Worm (Caenorhabditis elegans) whole organism, L2 larva: ENCODE data around the gene pnn-1.

Experiments used
- C34F6.9 ChIP-seq: fragments of 150-350 bp; optimal IDR thresholded peaks from 2 replicates; lab custom pipeline; 2014; ENCODE audit warnings: missing biosample characterization, missing genetic modification characterization
- F13H6.1 ChIP-seq: sonication (generic microtip); optimal IDR thresholded peaks from 2 replicates; lab custom pipeline; 2016; ENCODE audit warnings: missing genetic modification characterization, missing compliant biosample characterization
- R02D3.7 ChIP-seq: fragments of 150-350 bp; optimal IDR thresholded peaks from 2 replicates; lab custom pipeline; 2014; ENCODE audit warnings: missing biosample characterization, missing genetic modification characterization
- Y55F3AM.14 ChIP-seq: fragments of 200-800 bp; sonication (Bioruptor generic); optimal IDR thresholded peaks from 2 replicates; lab custom pipeline; 2018; ENCODE audit warnings: mild to moderate bottlenecking, missing genetic modification characterization, missing compliant biosample characterization
- ZK546.5 ChIP-seq: sonication (generic microtip); optimal IDR thresholded peaks from 2 replicates; lab custom pipeline; 2017; ENCODE audit warnings: missing biosample characterization, missing genetic modification characterization
- aly-2 ChIP-seq: fragments of 150-350 bp; optimal IDR thresholded peaks from 2 replicates; lab custom pipeline; 2014; ENCODE audit warnings: missing biosample characterization, missing genetic modification characterization
- blmp-1 ChIP-seq: sonication (generic microtip); optimal IDR thresholded peaks from 2 replicates; lab custom pipeline; 2017; ENCODE audit warnings: missing genetic modification characterization, mild to moderate bottlenecking, missing compliant biosample characterization, antibody characterized with exemption, moderate library complexity; ENCODE audit not compliant: insufficient read depth
- ceh-16 ChIP-seq: fragments of 150-350 bp; optimal IDR thresholded peaks from 2 replicates; lab custom pipeline; 2014; ENCODE audit warnings: missing biosample characterization, missing genetic modification characterization
- crh-2 ChIP-seq: sonication (generic microtip); optimal IDR thresholded peaks from 2 replicates; lab custom pipeline; 2017; ENCODE audit warnings: missing biosample characterization, missing genetic modification characterization
- egl-27 ChIP-seq: sonication (generic microtip); optimal IDR thresholded peaks from 3 replicates; lab custom pipeline; 2017; ENCODE audit warnings: missing biosample characterization, missing genetic modification reagents, missing genetic modification characterization
- elt-1 ChIP-seq: fragments of 150-350 bp; optimal IDR thresholded peaks from 2 replicates; lab custom pipeline; 2014; ENCODE audit warnings: missing biosample characterization, missing genetic modification characterization
- elt-3 ChIP-seq: sonication (generic microtip); optimal IDR thresholded peaks from 2 replicates; lab custom pipeline; 2017; ENCODE audit warnings: missing biosample characterization, missing genetic modification characterization
- fos-1 ChIP-seq: fragments of 150-350 bp; optimal IDR thresholded peaks from 2 replicates; lab custom pipeline; 2014; ENCODE audit warnings: missing biosample characterization, missing genetic modification characterization
- gmeb-1 ChIP-seq: fragments of 150-350 bp; optimal IDR thresholded peaks from 2 replicates; lab custom pipeline; 2014; ENCODE audit warnings: missing biosample characterization, missing genetic modification characterization
- lin-11 ChIP-seq: fragments of 150-350 bp; sonication (generic microtip); optimal IDR thresholded peaks from 2 replicates; lab custom pipeline; 2014; ENCODE audit warnings: missing biosample characterization, missing genetic modification characterization, inconsistent platforms, mixed read lengths
- lin-13 ChIP-seq: fragments of 150-350 bp; optimal IDR thresholded peaks from 2 replicates; lab custom pipeline; 2014; ENCODE audit warnings: missing biosample characterization, missing genetic modification reagents, missing genetic modification characterization
- lin-39 ChIP-seq: fragments of 150-350 bp; optimal IDR thresholded peaks from 2 replicates; lab custom pipeline; 2014; ENCODE audit warnings: missing biosample characterization, missing genetic modification reagents, missing genetic modification characterization
- lsy-2 ChIP-seq, 2 experiments: fragments of 150-350 bp in 1 of 2; sonication (generic microtip) in 1 of 2; optimal IDR thresholded peaks; 2 replicates each; lab custom pipeline; 2014 to 2017; ENCODE audit warnings: missing biosample characterization in 2 of 2, missing genetic modification characterization in 2 of 2
- mab-5 ChIP-seq: fragments of 150-350 bp; optimal IDR thresholded peaks from 2 replicates; lab custom pipeline; 2014; ENCODE audit warnings: missing biosample characterization, missing genetic modification characterization
- mdl-1 ChIP-seq, 2 experiments: fragments of 150-350 bp in 1 of 2; sonication (generic microtip) in 1 of 2; optimal IDR thresholded peaks; 2 replicates each; lab custom pipeline; 2017; ENCODE audit warnings: missing biosample characterization in 2 of 2, missing genetic modification characterization in 2 of 2
- nhr-10 ChIP-seq: sonication (generic microtip); optimal IDR thresholded peaks from 2 replicates; lab custom pipeline; 2017; ENCODE audit warnings: missing biosample characterization, missing genetic modification characterization
- nhr-11 ChIP-seq: fragments of 150-350 bp; optimal IDR thresholded peaks from 2 replicates; lab custom pipeline; 2014; ENCODE audit warnings: missing biosample characterization, missing genetic modification characterization
- nhr-129 ChIP-seq: fragments of 150-350 bp; optimal IDR thresholded peaks from 2 replicates; lab custom pipeline; 2014; ENCODE audit warnings: missing biosample characterization, missing genetic modification characterization
- nhr-21 ChIP-seq: fragments of 150-350 bp; optimal IDR thresholded peaks from 2 replicates; lab custom pipeline; 2014; ENCODE audit warnings: missing biosample characterization, missing genetic modification characterization
- nhr-237 ChIP-seq: fragments of 150-350 bp; optimal IDR thresholded peaks from 2 replicates; lab custom pipeline; 2014; ENCODE audit warnings: missing biosample characterization, missing genetic modification characterization
- nhr-25 ChIP-seq: fragments of 150-350 bp; sonication (generic microtip); optimal IDR thresholded peaks from 3 replicates; lab custom pipeline; 2014; ENCODE audit warnings: missing biosample characterization, missing genetic modification characterization
- nhr-6 ChIP-seq: fragments of 150-350 bp; optimal IDR thresholded peaks from 2 replicates; lab custom pipeline; 2014; ENCODE audit warnings: missing biosample characterization, missing genetic modification characterization
- nhr-77 ChIP-seq: fragments of 150-350 bp; optimal IDR thresholded peaks from 2 replicates; lab custom pipeline; 2014; ENCODE audit warnings: missing biosample characterization, missing genetic modification characterization
- peb-1 ChIP-seq: fragments of 150-350 bp; optimal IDR thresholded peaks from 2 replicates; lab custom pipeline; 2014; ENCODE audit warnings: missing biosample characterization, missing genetic modification characterization
- sem-4 ChIP-seq: fragments of 150-350 bp; optimal IDR thresholded peaks from 2 replicates; lab custom pipeline; 2014; ENCODE audit warnings: missing biosample characterization, missing genetic modification reagents, missing genetic modification characterization
- skn-1 ChIP-seq: sonication (generic microtip); optimal IDR thresholded peaks from 2 replicates; lab custom pipeline; 2017; ENCODE audit warnings: missing biosample characterization, missing genetic modification characterization
- sma-3 ChIP-seq: sonication (generic microtip); optimal IDR thresholded peaks from 2 replicates; lab custom pipeline; 2016; ENCODE audit warnings: missing genetic modification reagents, missing genetic modification characterization, missing compliant biosample characterization
- sma-9 ChIP-seq, 2 experiments: fragments of 150-350 bp in 1 of 2; sonication (generic microtip) in 1 of 2; optimal IDR thresholded peaks; 2 replicates each; lab custom pipeline; 2014 to 2016; ENCODE audit warnings: missing genetic modification characterization in 2 of 2, mild to moderate bottlenecking in 1 of 2, missing biosample characterization in 1 of 2, missing compliant biosample characterization in 1 of 2, missing genetic modification reagents in 1 of 2, moderate library complexity in 1 of 2
- snpc-4 ChIP-seq: fragments of 150-350 bp; optimal IDR thresholded peaks from 2 replicates; lab custom pipeline; 2014; ENCODE audit warnings: missing biosample characterization, missing genetic modification characterization
- unc-39 ChIP-seq: fragments of 150-350 bp; optimal IDR thresholded peaks from 2 replicates; lab custom pipeline; 2014; ENCODE audit warnings: missing biosample characterization, missing genetic modification characterization
- unc-55 ChIP-seq: fragments of 150-350 bp; sonication (generic microtip); optimal IDR thresholded peaks from 3 replicates; lab custom pipeline; 2014; ENCODE audit warnings: missing biosample characterization, missing genetic modification reagents, missing genetic modification characterization
- unc-62 ChIP-seq: fragments of 150-350 bp; optimal IDR thresholded peaks from 2 replicates; lab custom pipeline; 2014; ENCODE audit warnings: missing biosample characterization, missing genetic modification reagents, missing genetic modification characterization
- zag-1 ChIP-seq: fragments of 150-350 bp; optimal IDR thresholded peaks from 2 replicates; lab custom pipeline; 2014; ENCODE audit warnings: missing biosample characterization, missing genetic modification characterization
- ztf-1 ChIP-seq: fragments of 200-800 bp; sonication (Bioruptor generic); conservative IDR thresholded peaks from 2 replicates; pipeline ENCODE4 v1.3.6; 2022; ENCODE audit warnings: missing genetic modification characterization, missing compliant biosample characterization
- ztf-11 ChIP-seq: sonication (generic microtip); optimal IDR thresholded peaks from 2 replicates; lab custom pipeline; 2017; ENCODE audit warnings: missing biosample characterization, missing genetic modification characterization
- ztf-4 ChIP-seq: fragments of 150-350 bp; optimal IDR thresholded peaks from 2 replicates; lab custom pipeline; 2014; ENCODE audit warnings: missing biosample characterization, missing genetic modification characterization

Gene pnn-1

DNA sequence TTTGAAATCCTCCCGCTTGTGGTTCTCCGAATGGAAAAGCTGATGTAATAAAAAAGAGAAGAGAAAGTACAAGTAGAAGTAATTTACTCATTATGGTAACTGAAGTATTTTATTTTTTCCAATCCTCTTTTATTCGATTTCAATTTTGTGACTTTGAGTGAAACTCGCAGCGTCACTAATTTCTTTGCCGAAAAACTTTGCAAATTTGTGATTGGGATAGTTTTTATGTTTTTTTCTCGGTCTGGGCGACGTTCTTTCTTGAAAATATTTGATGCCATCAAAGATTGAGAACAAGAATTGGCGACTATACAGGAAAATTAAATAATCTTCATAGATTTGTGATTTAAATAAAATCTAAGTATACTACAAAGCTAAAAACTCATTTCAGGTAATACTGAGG lies 28.6 kb downstream of the pnn-1 start, which contains the start of gene far-4:
Gene far-4 (minus strand): TSS at position 101 of the 400 bp plus-strand sequence.
- no peak for TF ChIP-seq unc-55 (GFP tag; lab: Kevin White, UChicago)
- TF ChIP-seq crh-2 = no peak
- TF ChIP-seq lin-39 (tag; lab: Kevin White, UChicago) = no peak
- no peak for TF ChIP-seq elt-3 (tag; lab: Kevin White, UChicago)
- no peak for TF ChIP-seq ztf-1 (GFP tag; lab: Robert Waterston, UW)
- no peak for TF ChIP-seq nhr-11
- no peak for TF ChIP-seq sem-4 (tag; lab: Kevin White, UChicago)
- no peak for TF ChIP-seq aly-2 (tag; lab: Kevin White, UChicago)
- TF ChIP-seq blmp-1 (tag; lab: Kevin White, UChicago) = no peak
- no peak for TF ChIP-seq ztf-11
- no peak for TF ChIP-seq Y55F3AM.14 (GFP tag; lab: Kevin White, UChicago)
- TF ChIP-seq lin-13 (GFP tag; lab: Kevin White, UChicago) = no peak
- no peak for TF ChIP-seq ZK546.5 (tag; lab: Kevin White, UChicago)
- TF ChIP-seq snpc-4 (tag; lab: Kevin White, UChicago) = no peak
- TF ChIP-seq peb-1 = no peak
- no peak for TF ChIP-seq nhr-237 (tag; lab: Kevin White, UChicago)

DNA sequence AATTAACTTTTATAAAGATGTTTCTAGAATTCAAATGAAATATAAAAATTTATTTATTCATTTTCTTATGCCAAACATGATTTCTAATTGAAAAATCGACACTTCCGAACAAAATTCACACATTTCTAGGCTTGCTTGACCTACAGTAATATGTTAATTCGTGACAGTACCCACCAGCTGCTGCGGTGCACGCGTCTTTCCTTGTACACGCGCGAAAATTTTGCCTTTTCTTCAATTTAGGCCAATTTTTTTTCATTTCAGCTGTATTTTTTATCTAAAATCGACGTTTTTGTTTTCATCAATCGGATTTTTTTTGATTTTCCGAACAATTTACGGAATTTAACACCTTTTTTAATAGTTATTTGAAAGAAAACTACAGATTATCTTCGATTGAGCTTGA lies 29.2 kb downstream of the pnn-1 start:
- TF ChIP-seq lin-13 (GFP tag; lab: Kevin White, UChicago) = no peak

DNA sequence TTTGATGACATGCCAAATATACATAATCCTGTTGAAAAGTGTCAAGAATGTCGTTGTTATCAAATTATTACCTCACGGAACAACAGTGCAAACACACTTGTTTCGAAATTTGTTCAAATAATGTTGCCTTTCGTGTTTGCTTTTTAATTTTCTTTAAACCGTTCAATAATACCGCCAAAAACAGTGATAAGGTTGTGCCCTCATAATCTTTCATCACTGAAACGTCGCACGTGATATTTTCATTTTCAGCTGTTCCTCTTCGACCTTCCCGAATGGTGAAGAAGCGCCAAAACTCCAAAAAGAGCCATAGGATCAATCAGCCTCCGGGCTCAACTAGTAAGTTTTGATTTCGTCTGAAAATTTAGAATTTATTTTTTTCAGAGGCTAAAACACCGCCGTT lies 31.2 kb downstream of the pnn-1 start, which contains the start of gene inft-2:
Gene inft-2 (plus strand): TSS at position 248 of the 400 bp plus-strand sequence.
- no peak for TF ChIP-seq ZK546.5 (tag; lab: Kevin White, UChicago)
- TF ChIP-seq lsy-2 (tag; optimal IDR thresholded peaks at IDR 0.05; lab: Kevin White, UChicago) = no peak
- peak; percentile 27 for TF ChIP-seq fos-1 (tag; lab: Kevin White, UChicago)

DNA sequence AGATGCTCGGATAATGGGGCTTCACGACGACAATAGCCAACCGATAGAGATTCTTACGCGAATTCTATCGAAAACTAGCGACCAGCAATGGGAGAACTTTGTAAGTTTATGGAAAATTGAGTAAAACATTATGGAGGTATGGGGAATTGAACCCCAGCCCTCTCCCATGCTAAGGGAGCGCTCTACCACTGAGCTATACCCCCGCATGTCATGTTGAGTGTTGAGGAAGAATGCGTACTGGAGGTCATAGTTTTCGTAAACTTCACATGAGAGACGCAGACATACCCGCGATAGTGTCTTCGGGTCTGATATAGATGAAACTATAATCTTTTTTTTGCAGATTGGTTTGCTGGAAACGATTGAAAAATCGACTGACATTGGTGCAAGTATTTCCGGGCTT lies 32.5 kb downstream of the pnn-1 start:
- TF ChIP-seq nhr-25 (tag; lab: Kevin White, UChicago) = peak; percentile 46
- peak; percentile 67 for TF ChIP-seq unc-55 (GFP tag; lab: Kevin White, UChicago)
- peak; percentile 6 for TF ChIP-seq snpc-4 (tag; lab: Kevin White, UChicago)
- no peak for TF ChIP-seq sem-4 (tag; lab: Kevin White, UChicago)
- no peak for TF ChIP-seq nhr-237 (tag; lab: Kevin White, UChicago)
- no peak for TF ChIP-seq elt-1 (tag; lab: Kevin White, UChicago)
- peak; percentile 57 for TF ChIP-seq nhr-21
- TF ChIP-seq nhr-6 = no peak
- TF ChIP-seq sma-3 = peak; percentile 71
- TF ChIP-seq R02D3.7 (tag; lab: Kevin White, UChicago) = no peak
- peak; percentile 56 for TF ChIP-seq gmeb-1 (tag; lab: Kevin White, UChicago)
- TF ChIP-seq nhr-11 = no peak
- no peak for TF ChIP-seq ztf-4 (tag; lab: Kevin White, UChicago)
- TF ChIP-seq mab-5 (tag; lab: Kevin White, UChicago) = no peak
- peak; percentile 52 to 63 for TF ChIP-seq lsy-2 (tag; optimal IDR thresholded peaks at IDR 0.05; lab: Kevin White, UChicago)
- TF ChIP-seq mdl-1 (tag; optimal IDR thresholded peaks at IDR 0.05; lab: Kevin White, UChicago) = peak in 1 of 2 experiments; percentile 5
- TF ChIP-seq egl-27 (tag; lab: Kevin White, UChicago) = peak; percentile 58
- TF ChIP-seq unc-62 (GFP tag; lab: Kevin White, UChicago) = no peak
- no peak for TF ChIP-seq unc-39 (tag; lab: Kevin White, UChicago)
- TF ChIP-seq nhr-10 (tag; lab: Kevin White, UChicago) = no peak
- TF ChIP-seq lin-11 (tag; lab: Kevin White, UChicago) = peak; percentile 52
- TF ChIP-seq skn-1 (tag; lab: Kevin White, UChicago) = no peak
- TF ChIP-seq F13H6.1 = peak; percentile 70
- peak; percentile 74 for TF ChIP-seq sma-9 (GFP tag; optimal IDR thresholded peaks at IDR 0.05; lab: Kevin White, UChicago)
- TF ChIP-seq sma-9 (tag; optimal IDR thresholded peaks at IDR 0.05; lab: Kevin White, UChicago) = no peak
- peak; percentile 57 for TF ChIP-seq C34F6.9
- TF ChIP-seq zag-1 (tag; lab: Kevin White, UChicago) = peak; percentile 13
- TF ChIP-seq crh-2 = peak; percentile 74
- peak; percentile 44 for TF ChIP-seq ceh-16 (tag; lab: Kevin White, UChicago)
- no peak for TF ChIP-seq nhr-77 (tag; lab: Kevin White, UChicago)
- peak; percentile 51 for TF ChIP-seq fos-1 (tag; lab: Kevin White, UChicago)
- TF ChIP-seq Y55F3AM.14 (GFP tag; lab: Kevin White, UChicago) = peak; percentile 1
- TF ChIP-seq ztf-1 (GFP tag; lab: Robert Waterston, UW) = no peak
- no peak for TF ChIP-seq ZK546.5 (tag; lab: Kevin White, UChicago)
- TF ChIP-seq lin-13 (GFP tag; lab: Kevin White, UChicago) = no peak
- TF ChIP-seq blmp-1 (tag; lab: Kevin White, UChicago) = no peak
- TF ChIP-seq peb-1 = no peak
- TF ChIP-seq nhr-129 (tag; lab: Kevin White, UChicago) = peak; percentile 93
- TF ChIP-seq, all 48 proteins: peak for 19
